Fruit fly (Drosophila melanogaster) whole organism, embryonic: ENCODE data around the gene Bmcp.

Source experiments
- Awh ChIP-seq: fragments of 200-800 bp; sonication (Bioruptor generic); IDR thresholded peaks from 2 replicates; pipeline ENCODE4, ENCODE4 v1.3.6; 2022; ENCODE audit warnings: missing biosample characterization, missing genetic modification characterization
- BEAF-32 ChIP-seq: fragments of 200-800 bp; sonication (Bioruptor generic); optimal IDR thresholded peaks from 3 replicates; lab custom pipeline; 2017; ENCODE audit warnings: missing biosample characterization, missing genetic modification characterization, mild to moderate bottlenecking, moderate library complexity, missing genetic modification reagents
- CG10959 ChIP-seq: fragments of 200-800 bp; sonication (Bioruptor generic); IDR thresholded peaks from 2 replicates; pipeline ENCODE4 v1.3.6; 2022; ENCODE audit warnings: missing biosample characterization, missing genetic modification characterization
- CG11247 ChIP-seq: fragments of 200-800 bp; sonication (Bioruptor generic); IDR thresholded peaks from 2 replicates; pipeline ENCODE4 v1.3.6; 2022; ENCODE audit warnings: missing biosample characterization, missing genetic modification characterization
- CG11560 ChIP-seq: fragments of 200-800 bp; sonication (Bioruptor generic); IDR thresholded peaks from 3 replicates; pipeline ENCODE4 v1.3.6; 2022; ENCODE audit warnings: missing biosample characterization, missing genetic modification characterization
- CG14014 ChIP-seq: fragments of 200-800 bp; sonication (Bioruptor generic); IDR thresholded peaks from 2 replicates; pipeline ENCODE4 v1.3.6; 2022; ENCODE audit warnings: missing biosample characterization, missing genetic modification characterization
- CG15269 ChIP-seq: fragments of 200-800 bp; sonication (Bioruptor generic); optimal IDR thresholded peaks from 2 replicates; lab custom pipeline; 2018; ENCODE audit warnings: missing biosample characterization, mild to moderate bottlenecking, missing genetic modification characterization, moderate library complexity
- CG17361 ChIP-seq: fragments of 200-800 bp; sonication (Bioruptor generic); IDR thresholded peaks from 3 replicates; pipeline ENCODE4 v1.3.6; 2022; ENCODE audit warnings: missing biosample characterization, missing genetic modification characterization
- CG2202 ChIP-seq: fragments of 200-800 bp; sonication (Bioruptor generic); optimal IDR thresholded peaks from 2 replicates; lab custom pipeline; 2018; ENCODE audit warnings: missing biosample characterization, mild to moderate bottlenecking, missing genetic modification characterization
- CG32532 ChIP-seq: fragments of 200-800 bp; sonication (Bioruptor generic); IDR thresholded peaks from 2 replicates; pipeline ENCODE4 v1.3.6; 2022; ENCODE audit warnings: missing biosample characterization, missing genetic modification characterization
- CG5180 ChIP-seq: fragments of 200-800 bp; sonication (Bioruptor generic); optimal IDR thresholded peaks from 3 replicates; lab custom pipeline; 2017; ENCODE audit warnings: missing biosample characterization, missing genetic modification characterization, mild to moderate bottlenecking, moderate library complexity, missing genetic modification reagents
- CG5953 ChIP-seq: fragments of 200-800 bp; sonication (Bioruptor generic); IDR thresholded peaks from 2 replicates; pipeline ENCODE4 v1.3.6; 2022; ENCODE audit warnings: missing biosample characterization, missing genetic modification characterization
- CG6765 ChIP-seq: fragments of 200-800 bp; sonication (Bioruptor generic); optimal IDR thresholded peaks from 3 replicates; lab custom pipeline; 2017; ENCODE audit warnings: missing biosample characterization, mild to moderate bottlenecking, missing genetic modification characterization
- CG7786 ChIP-seq: fragments of 200-800 bp; sonication (Bioruptor generic); optimal IDR thresholded peaks from 2 replicates; lab custom pipeline; 2016; ENCODE audit warnings: missing biosample characterization, missing genetic modification characterization
- CG8388 ChIP-seq: fragments of 200-800 bp; sonication (Bioruptor generic); optimal IDR thresholded peaks from 2 replicates; lab custom pipeline; 2019; ENCODE audit warnings: missing biosample characterization, mild to moderate bottlenecking, missing genetic modification characterization, moderate library complexity
- CTCF ChIP-seq: fragments of 200-800 bp; sonication (Bioruptor generic); optimal IDR thresholded peaks from 2 replicates; lab custom pipeline; 2017; ENCODE audit warnings: missing biosample characterization, mild to moderate bottlenecking, missing genetic modification characterization, moderate library complexity
- Camta ChIP-seq: fragments of 200-800 bp; sonication (Bioruptor generic); optimal IDR thresholded peaks from 2 replicates; lab custom pipeline; 2016; ENCODE audit warnings: missing biosample characterization, missing genetic modification characterization
- D19A ChIP-seq: fragments of 200-800 bp; optimal IDR thresholded peaks from 3 replicates; lab custom pipeline; 2019; ENCODE audit warnings: missing biosample characterization, mild to moderate bottlenecking, missing genetic modification characterization, moderate library complexity
- Fer1 ChIP-seq: fragments of 200-800 bp; sonication (Bioruptor generic); optimal IDR thresholded peaks from 2 replicates; lab custom pipeline; 2017; ENCODE audit warnings: missing biosample characterization, mild to moderate bottlenecking, missing genetic modification characterization
- Gug ChIP-seq: fragments of 200-800 bp; sonication (Bioruptor generic); IDR thresholded peaks from 4 replicates; pipeline ENCODE4 v1.3.6; 2022; ENCODE audit warnings: missing biosample characterization, missing genetic modification characterization
- H15 ChIP-seq: fragments of 200-800 bp; sonication (Bioruptor generic); IDR thresholded peaks from 3 replicates; pipeline ENCODE4 v1.3.6; 2022; ENCODE audit warnings: missing biosample characterization, missing genetic modification characterization
- HHEX ChIP-seq: fragments of 200-800 bp; sonication (Bioruptor generic); optimal IDR thresholded peaks from 3 replicates; lab custom pipeline; 2017; ENCODE audit warnings: missing biosample characterization, mild to moderate bottlenecking, missing genetic modification characterization, missing genetic modification reagents
- Kr ChIP-seq: fragments of 200-800 bp; sonication (Bioruptor generic); optimal IDR thresholded peaks from 2 replicates; lab custom pipeline; 2017; ENCODE audit warnings: missing biosample characterization, mild to moderate bottlenecking, missing genetic modification characterization
- Nf-YB ChIP-seq: fragments of 200-800 bp; sonication (Bioruptor generic); optimal IDR thresholded peaks from 3 replicates; lab custom pipeline; 2019; ENCODE audit warnings: missing biosample characterization, mild to moderate bottlenecking, missing genetic modification characterization, moderate library complexity
- Trl ChIP-seq, 3 experiments: fragments of >200 bp in 2 of 3; fragments of 200-800 bp in 1 of 3; sonication (Bioruptor generic) in 1 of 3; optimal IDR thresholded peaks; 2 replicates in 1 of 3; 3 replicates in 2 of 3; lab custom pipeline; 2016 to 2017; ENCODE audit warnings: missing biosample characterization in 1 of 3, missing genetic modification characterization in 1 of 3
- YL-1 ChIP-seq: fragments of 200-800 bp; sonication (Bioruptor generic); optimal IDR thresholded peaks from 3 replicates; lab custom pipeline; 2017; ENCODE audit warnings: missing biosample characterization, mild to moderate bottlenecking, missing genetic modification characterization
- br ChIP-seq: fragments of >200 bp; optimal IDR thresholded peaks from 2 replicates; lab custom pipeline; 2017
- caup ChIP-seq: fragments of 200-800 bp; sonication (Bioruptor generic); optimal IDR thresholded peaks from 3 replicates; lab custom pipeline; 2017; ENCODE audit warnings: missing biosample characterization, mild to moderate bottlenecking, missing genetic modification characterization, moderate library complexity; ENCODE audit not compliant: severe bottlenecking
- crp ChIP-seq, 2 experiments: fragments of 200-800 bp; sonication (Bioruptor generic); optimal IDR thresholded peaks; 2 replicates in 1 of 2; 3 replicates in 1 of 2; lab custom pipeline; 2017; ENCODE audit warnings: missing biosample characterization in 2 of 2, missing genetic modification characterization in 2 of 2, mild to moderate bottlenecking in 1 of 2, moderate library complexity in 1 of 2
- dan ChIP-seq: fragments of 200-800 bp; sonication (Bioruptor generic); IDR thresholded peaks from 2 replicates; pipeline ENCODE4 v1.3.6; 2022; ENCODE audit warnings: missing biosample characterization, missing genetic modification characterization
- ewg ChIP-seq: fragments of 200-800 bp; sonication (Bioruptor generic); optimal IDR thresholded peaks from 3 replicates; lab custom pipeline; 2017; ENCODE audit warnings: mild to moderate bottlenecking, missing biosample characterization, missing genetic modification reagents, missing genetic modification characterization
- grau ChIP-seq: fragments of 200-800 bp; optimal IDR thresholded peaks from 3 replicates; lab custom pipeline; 2019; ENCODE audit warnings: missing biosample characterization, mild to moderate bottlenecking, missing genetic modification characterization, moderate library complexity
- gt ChIP-seq: fragments of 200-800 bp; sonication (Bioruptor generic); IDR thresholded peaks from 2 replicates; pipeline ENCODE4 v1.3.6; 2022; ENCODE audit warnings: missing biosample characterization, missing genetic modification characterization
- h ChIP-seq: fragments of >200 bp; optimal IDR thresholded peaks from 2 replicates; lab custom pipeline; 2017
- hbn ChIP-seq: fragments of 200-800 bp; sonication (Bioruptor generic); IDR thresholded peaks from 2 replicates; pipeline ENCODE4 v1.3.6; 2022; ENCODE audit warnings: missing biosample characterization, missing genetic modification characterization; ENCODE audit not compliant: partially characterized antibody
- inv ChIP-seq: fragments of 200-800 bp; sonication (Bioruptor generic); IDR thresholded peaks from 2 replicates; pipeline ENCODE4 v1.3.6; 2022; ENCODE audit warnings: missing biosample characterization, missing genetic modification characterization; ENCODE audit not compliant: partially characterized antibody
- kah ChIP-seq: fragments of 200-800 bp; sonication (Bioruptor generic); optimal IDR thresholded peaks from 2 replicates; lab custom pipeline; 2018; ENCODE audit warnings: missing biosample characterization, mild to moderate bottlenecking, missing genetic modification characterization
- nerfin-1 ChIP-seq: fragments of 200-800 bp; sonication (Bioruptor generic); optimal IDR thresholded peaks from 3 replicates; lab custom pipeline; 2019; ENCODE audit warnings: missing biosample characterization, mild to moderate bottlenecking, missing genetic modification characterization, moderate library complexity
- nom ChIP-seq: fragments of 200-800 bp; sonication (Bioruptor generic); optimal IDR thresholded peaks from 2 replicates; lab custom pipeline; 2017; ENCODE audit warnings: missing biosample characterization, missing genetic modification characterization, mild to moderate bottlenecking, moderate library complexity, missing genetic modification reagents
- pfk ChIP-seq: fragments of 200-800 bp; sonication (Bioruptor generic); optimal IDR thresholded peaks from 2 replicates; lab custom pipeline; 2018; ENCODE audit warnings: missing biosample characterization, mild to moderate bottlenecking, missing genetic modification characterization, moderate library complexity
- pnt ChIP-seq: fragments of 200-800 bp; sonication (Bioruptor generic); optimal IDR thresholded peaks from 3 replicates; lab custom pipeline; 2016; ENCODE audit warnings: missing biosample characterization, missing genetic modification characterization
- prd ChIP-seq, 3 experiments: fragments of >200 bp in 2 of 3; fragments of 200-800 bp in 1 of 3; sonication (Bioruptor generic) in 1 of 3; optimal IDR thresholded peaks in 2 of 3; IDR thresholded peaks in 1 of 3; 2 replicates in 2 of 3; 3 replicates in 1 of 3; pipeline versions ENCODE4 v1.3.6 to Lab custom; 2017 to 2022; ENCODE audit warnings: missing biosample characterization in 1 of 3, missing genetic modification characterization in 1 of 3
- shn ChIP-seq: fragments of 200-800 bp; sonication (Bioruptor generic); optimal IDR thresholded peaks from 3 replicates; lab custom pipeline; 2016; ENCODE audit warnings: missing biosample characterization, missing genetic modification characterization
- sima ChIP-seq: fragments of 200-800 bp; sonication (Bioruptor generic); optimal IDR thresholded peaks from 2 replicates; lab custom pipeline; 2016; ENCODE audit warnings: missing biosample characterization, missing genetic modification characterization
- sisA ChIP-seq: fragments of 200-800 bp; sonication (Bioruptor generic); IDR thresholded peaks from 2 replicates; pipeline ENCODE4 v1.3.6; 2022; ENCODE audit warnings: missing biosample characterization, missing genetic modification characterization
- sr ChIP-seq: fragments of 200-800 bp; sonication (Bioruptor generic); IDR thresholded peaks from 3 replicates; pipeline ENCODE4 v1.3.6; 2022; ENCODE audit warnings: missing biosample characterization, missing genetic modification characterization
- ssp ChIP-seq: fragments of 200-800 bp; sonication (Bioruptor generic); IDR thresholded peaks from 2 replicates; pipeline ENCODE4 v1.3.6; 2022; ENCODE audit warnings: missing biosample characterization, missing genetic modification characterization
- ttk ChIP-seq: fragments of 200-800 bp; sonication (Bioruptor generic); IDR thresholded peaks from 2 replicates; pipeline ENCODE4 v2.1.2; 2022; ENCODE audit warnings: missing biosample characterization, missing genetic modification characterization
- tup ChIP-seq: fragments of 200-800 bp; sonication (Bioruptor generic); optimal IDR thresholded peaks from 2 replicates; lab custom pipeline; 2016; ENCODE audit warnings: missing biosample characterization, mild to moderate bottlenecking, missing genetic modification characterization, moderate library complexity
- twi ChIP-seq: fragments of 200-800 bp; optimal IDR thresholded peaks from 2 replicates; lab custom pipeline; 2019; ENCODE audit warnings: missing biosample characterization, mild to moderate bottlenecking, missing genetic modification characterization, moderate library complexity

The Bmcp gene

dm6 chr3L:11707978-11708632 is 12.6 kb upstream of the Bmcp start, which contains the start of gene CG11658 (continued):
- TF ChIP-seq CG5180 (GFP tag; lab: Kevin White, UChicago) (peak; percentile 22), ttk (no peak), caup (GFP tag; lab: Kevin White, UChicago) (no peak), CG14014 (peak; percentile 40; the same call in 1 of the 2 replicates), nom (GFP tag; lab: Kevin White, UChicago) (peak; percentile 72), Kr (GFP tag; lab: Kevin White, UChicago) (no peak), sr (GFP tag; lab: Robert Waterston, UW) (peak; percentile 49; the same call in 1 of the 3 replicates), HHEX (no peak), D19A (no peak), tup (no peak), CG7786 (GFP tag; lab: Kevin White, UChicago) (no peak), kah (GFP tag; lab: Kevin White, UChicago) (peak; percentile 13), CG10959 (GFP tag; lab: Robert Waterston, UW) (no peak), prd (optimal IDR thresholded peaks at IDR 0.05; lab: Kevin White, UChicago) (no peak), prd (GFP tag; IDR thresholded peaks at IDR 0.05; lab: Robert Waterston, UW) (no peak), br (lab: Kevin White, UChicago) (no peak), CTCF (peak; percentile 14), CG6765 (GFP tag; lab: Kevin White, UChicago) (no peak), sima (no peak), CG11247 (GFP tag; lab: Robert Waterston, UW) (0 out of 2 replicates have a peak, but pooled peaks have one; percentile 8), Camta (GFP tag; lab: Kevin White, UChicago) (no peak), BEAF-32 (GFP tag; lab: Kevin White, UChicago) (no peak), h (lab: Kevin White, UChicago) (no peak), pnt (no peak), CG32532 (GFP tag; lab: Robert Waterston, UW) (no peak), CG15269 (no peak), CG11560 (no peak), ewg (GFP tag; lab: Kevin White, UChicago) (no peak), sisA (no peak), Awh (GFP tag; lab: Robert Waterston, UW) (no peak), Fer1 (peak; percentile 7), Nf-YB (no peak), H15 (no peak), shn (GFP tag; lab: Kevin White, UChicago) (no peak), Trl (optimal IDR thresholded peaks at IDR 0.05; lab: Kevin White, UChicago) (peak; percentile 91 to 98), Trl (GFP tag; optimal IDR thresholded peaks at IDR 0.05; lab: Kevin White, UChicago) (no peak), YL-1 (GFP tag; lab: Kevin White, UChicago) (peak; percentile 10), ssp (GFP tag; lab: Robert Waterston, UW) (no peak), inv (GFP tag; lab: Robert Waterston, UW) (peak; percentile 33; the same call in 1 of the 2 replicates), CG5953 (0 out of 2 replicates have a peak, but pooled peaks have one; percentile 9), nerfin-1 (tag; lab: Kevin White, UChicago) (no peak), pfk (GFP tag; lab: Kevin White, UChicago) (no peak), gt (GFP tag; lab: Robert Waterston, UW) (no peak), dan (GFP tag; lab: Robert Waterston, UW) (no peak), CG8388 (no peak), grau (tag; lab: Kevin White, UChicago) (peak; percentile 73), CG17361 (no peak; the same call in 2 of the 3 replicates), Gug (GFP tag; lab: Robert Waterston, UW) (peak; percentile 36; the same call in 3 of the 4 replicates), hbn (GFP tag; lab: Robert Waterston, UW) (peak; percentile 41; the same call in 1 of the 2 replicates), crp (GFP tag; optimal IDR thresholded peaks at IDR 0.05; lab: Kevin White, UChicago) (peak in 1 of 2 experiments; percentile 84), twi (no peak), CG2202 (no peak)
